Fruit fly (Drosophila melanogaster) whole organism, embryonic: ENCODE measurements around the gene Arp6.

Experiments used
- Awh ChIP-seq: fragments of 200-800 bp; sonication (Bioruptor generic); IDR thresholded peaks from 2 replicates; pipeline ENCODE4, ENCODE4 v1.3.6; 2022; ENCODE audit warnings: missing biosample characterization, missing genetic modification characterization
- CG10321 ChIP-seq: fragments of 200-800 bp; sonication (Bioruptor generic); IDR thresholded peaks from 2 replicates; pipeline ENCODE4 v1.3.6; 2022; ENCODE audit warnings: missing biosample characterization, missing genetic modification characterization
- CG12769 ChIP-seq: fragments of 200-800 bp; sonication (Bioruptor generic); optimal IDR thresholded peaks from 2 replicates; lab custom pipeline; 2019; ENCODE audit warnings: missing biosample characterization, mild to moderate bottlenecking, missing genetic modification characterization, moderate library complexity
- CG13424 ChIP-seq: fragments of 200-800 bp; sonication (Bioruptor generic); optimal IDR thresholded peaks from 2 replicates; lab custom pipeline; 2019; ENCODE audit warnings: missing biosample characterization, mild to moderate bottlenecking, missing genetic modification characterization, moderate library complexity
- CG1792 ChIP-seq: fragments of 200-800 bp; sonication (Bioruptor generic); optimal IDR thresholded peaks from 2 replicates; lab custom pipeline; 2016; ENCODE audit warnings: missing biosample characterization, missing genetic modification characterization
- CG18262 ChIP-seq: fragments of 200-800 bp; optimal IDR thresholded peaks from 3 replicates; lab custom pipeline; 2019; ENCODE audit warnings: missing biosample characterization, mild to moderate bottlenecking, missing genetic modification characterization, moderate library complexity
- CG2889 ChIP-seq: fragments of 200-800 bp; sonication (Bioruptor generic); IDR thresholded peaks from 3 replicates; pipeline ENCODE4 v1.3.6; 2022; ENCODE audit warnings: missing biosample characterization, missing genetic modification characterization
- CG3163 ChIP-seq: fragments of 200-800 bp; sonication (Bioruptor generic); optimal IDR thresholded peaks from 3 replicates; lab custom pipeline; 2016; ENCODE audit warnings: missing biosample characterization, missing genetic modification characterization
- CG34224 ChIP-seq: fragments of 200-800 bp; sonication (Bioruptor generic); IDR thresholded peaks from 3 replicates; pipeline ENCODE4 v1.3.6; 2022; ENCODE audit warnings: missing biosample characterization, missing genetic modification characterization; ENCODE audit not compliant: partially characterized antibody
- CG4424 ChIP-seq: fragments of 200-800 bp; sonication (Bioruptor generic); optimal IDR thresholded peaks from 3 replicates; lab custom pipeline; 2016; ENCODE audit warnings: missing biosample characterization, missing genetic modification characterization
- CG4617 ChIP-seq: fragments of 200-800 bp; sonication (Bioruptor generic); optimal IDR thresholded peaks from 3 replicates; lab custom pipeline; 2016; ENCODE audit warnings: missing biosample characterization, missing genetic modification characterization, borderline replicate concordance
- CG4707 ChIP-seq: fragments of 200-800 bp; sonication (Bioruptor generic); optimal IDR thresholded peaks from 2 replicates; lab custom pipeline; 2018; ENCODE audit warnings: missing biosample characterization, mild to moderate bottlenecking, missing genetic modification characterization, moderate library complexity
- CG4854 ChIP-seq: fragments of 200-800 bp; sonication (Bioruptor generic); optimal IDR thresholded peaks from 2 replicates; lab custom pipeline; 2016; ENCODE audit warnings: missing biosample characterization, missing genetic modification characterization, inconsistent platforms
- CG5180 ChIP-seq: fragments of 200-800 bp; sonication (Bioruptor generic); optimal IDR thresholded peaks from 3 replicates; lab custom pipeline; 2017; ENCODE audit warnings: missing biosample characterization, missing genetic modification characterization, mild to moderate bottlenecking, moderate library complexity, missing genetic modification reagents
- CG5953 ChIP-seq: fragments of 200-800 bp; sonication (Bioruptor generic); IDR thresholded peaks from 2 replicates; pipeline ENCODE4 v1.3.6; 2022; ENCODE audit warnings: missing biosample characterization, missing genetic modification characterization
- CG6654 ChIP-seq: fragments of 200-800 bp; sonication (Bioruptor generic); optimal IDR thresholded peaks from 2 replicates; lab custom pipeline; 2017; ENCODE audit warnings: missing biosample characterization, mild to moderate bottlenecking, missing genetic modification characterization
- CG7786 ChIP-seq: fragments of 200-800 bp; sonication (Bioruptor generic); optimal IDR thresholded peaks from 2 replicates; lab custom pipeline; 2016; ENCODE audit warnings: missing biosample characterization, missing genetic modification characterization
- CG7987 ChIP-seq: fragments of 200-800 bp; sonication (Bioruptor generic); optimal IDR thresholded peaks from 2 replicates; lab custom pipeline; 2018; ENCODE audit warnings: missing biosample characterization, mild to moderate bottlenecking, missing genetic modification characterization, moderate library complexity
- CG8388 ChIP-seq: fragments of 200-800 bp; sonication (Bioruptor generic); optimal IDR thresholded peaks from 2 replicates; lab custom pipeline; 2019; ENCODE audit warnings: missing biosample characterization, mild to moderate bottlenecking, missing genetic modification characterization, moderate library complexity
- D ChIP-seq, 2 experiments: fragments of 200-800 bp in 1 of 2; fragments of >200 bp in 1 of 2; sonication (Bioruptor generic) in 1 of 2; optimal IDR thresholded peaks; 2 replicates in 1 of 2; 3 replicates in 1 of 2; lab custom pipeline; 2017; ENCODE audit warnings: mild to moderate bottlenecking in 1 of 2, missing biosample characterization in 1 of 2, missing genetic modification characterization in 1 of 2, missing genetic modification reagents in 1 of 2
- Gsc ChIP-seq: fragments of 200-800 bp; sonication (Bioruptor generic); IDR thresholded peaks from 2 replicates; pipeline ENCODE4 v1.3.6; 2022; ENCODE audit warnings: missing biosample characterization, missing genetic modification characterization
- Gug ChIP-seq: fragments of 200-800 bp; sonication (Bioruptor generic); IDR thresholded peaks from 4 replicates; pipeline ENCODE4 v1.3.6; 2022; ENCODE audit warnings: missing biosample characterization, missing genetic modification characterization
- H15 ChIP-seq: fragments of 200-800 bp; sonication (Bioruptor generic); IDR thresholded peaks from 3 replicates; pipeline ENCODE4 v1.3.6; 2022; ENCODE audit warnings: missing biosample characterization, missing genetic modification characterization
- H2.0 ChIP-seq: fragments of 200-800 bp; sonication (Bioruptor generic); IDR thresholded peaks from 2 replicates; pipeline ENCODE4 v1.3.6; 2022; ENCODE audit warnings: missing biosample characterization, missing genetic modification characterization
- HLH54F ChIP-seq: fragments of 200-800 bp; sonication (Bioruptor generic); optimal IDR thresholded peaks from 3 replicates; lab custom pipeline; 2016; ENCODE audit warnings: missing biosample characterization, missing genetic modification characterization
- Hand ChIP-seq: fragments of 200-800 bp; sonication (Bioruptor generic); optimal IDR thresholded peaks from 2 replicates; lab custom pipeline; 2017; ENCODE audit warnings: mild to moderate bottlenecking, missing biosample characterization, missing genetic modification reagents, missing genetic modification characterization
- Hey ChIP-seq: fragments of 200-800 bp; sonication (Bioruptor generic); optimal IDR thresholded peaks from 3 replicates; lab custom pipeline; 2018; ENCODE audit warnings: missing biosample characterization, mild to moderate bottlenecking, missing genetic modification characterization
- HmgZ ChIP-seq: fragments of 200-800 bp; sonication (Bioruptor generic); optimal IDR thresholded peaks from 2 replicates; lab custom pipeline; 2018; ENCODE audit warnings: missing biosample characterization, mild to moderate bottlenecking, missing genetic modification characterization
- Max ChIP-seq: fragments of 200-800 bp; sonication (Bioruptor generic); optimal IDR thresholded peaks from 2 replicates; lab custom pipeline; 2016; ENCODE audit warnings: missing biosample characterization, mild to moderate bottlenecking, missing genetic modification characterization
- Med ChIP-seq: fragments of 200-800 bp; sonication (Bioruptor generic); peaks from one replicate; lab custom pipeline; 2016; ENCODE audit warnings: missing biosample characterization, missing genetic modification characterization, mild to moderate bottlenecking, inconsistent platforms, moderate library complexity
- Neu2 ChIP-seq: fragments of 200-800 bp; sonication (Bioruptor generic); optimal IDR thresholded peaks from 3 replicates; lab custom pipeline; 2016; ENCODE audit warnings: missing biosample characterization, missing genetic modification characterization, borderline replicate concordance
- YL-1 ChIP-seq: fragments of 200-800 bp; sonication (Bioruptor generic); optimal IDR thresholded peaks from 3 replicates; lab custom pipeline; 2017; ENCODE audit warnings: missing biosample characterization, mild to moderate bottlenecking, missing genetic modification characterization
- amos ChIP-seq: fragments of 200-800 bp; sonication (Bioruptor generic); IDR thresholded peaks from 2 replicates; pipeline ENCODE4 v1.3.6; 2022; ENCODE audit warnings: missing biosample characterization, missing genetic modification characterization; ENCODE audit not compliant: partially characterized antibody
- ci ChIP-seq: fragments of 200-800 bp; sonication (Bioruptor generic); IDR thresholded peaks from 3 replicates; pipeline ENCODE4 v1.3.6; 2022; ENCODE audit warnings: missing biosample characterization, missing genetic modification characterization
- dm ChIP-seq: fragments of 200-800 bp; sonication (Bioruptor generic); optimal IDR thresholded peaks from 3 replicates; lab custom pipeline; 2016; ENCODE audit warnings: missing biosample characterization, missing genetic modification characterization
- emc ChIP-seq: fragments of 200-800 bp; sonication (Bioruptor generic); optimal IDR thresholded peaks from 2 replicates; lab custom pipeline; 2016; ENCODE audit warnings: missing biosample characterization, missing genetic modification characterization
- en ChIP-seq: fragments of 200-800 bp; sonication (Bioruptor generic); optimal IDR thresholded peaks from 2 replicates; lab custom pipeline; 2016; ENCODE audit warnings: missing biosample characterization, missing genetic modification characterization
- fru ChIP-seq: fragments of >200 bp; optimal IDR thresholded peaks from 2 replicates; lab custom pipeline; 2017
- gfzf ChIP-seq: fragments of 200-800 bp; sonication (Bioruptor generic); optimal IDR thresholded peaks from 2 replicates; lab custom pipeline; 2016; ENCODE audit warnings: missing biosample characterization, mild to moderate bottlenecking, missing genetic modification characterization, moderate library complexity
- ham ChIP-seq: fragments of 200-800 bp; sonication (Bioruptor generic); IDR thresholded peaks from 2 replicates; pipeline ENCODE4 v1.3.6; 2022; ENCODE audit warnings: missing biosample characterization, missing genetic modification characterization
- insv ChIP-seq, 2 experiments: fragments of 200-800 bp; sonication (Bioruptor generic); optimal IDR thresholded peaks; 3 replicates each; lab custom pipeline; 2016 to 2018; ENCODE audit warnings: missing biosample characterization in 2 of 2, missing genetic modification characterization in 2 of 2
- p53 ChIP-seq: fragments of 200-800 bp; sonication (Bioruptor generic); optimal IDR thresholded peaks from 2 replicates; lab custom pipeline; 2016; ENCODE audit warnings: missing biosample characterization, missing genetic modification characterization
- pan ChIP-seq, 4 experiments: fragments of >200 bp in 3 of 4; fragments of 200-800 bp in 1 of 4; sonication (Bioruptor generic) in 1 of 4; optimal IDR thresholded peaks in 3 of 4; IDR thresholded peaks in 1 of 4; 2 replicates each; pipeline versions ENCODE4 v1.3.6 to Lab custom; 2017 to 2022; ENCODE audit warnings: missing biosample characterization in 2 of 4, missing genetic modification characterization in 2 of 4, mixed read lengths in 1 of 4
- pzg ChIP-seq: fragments of 200-800 bp; sonication (Bioruptor generic); optimal IDR thresholded peaks from 3 replicates; lab custom pipeline; 2018; ENCODE audit warnings: missing biosample characterization, mild to moderate bottlenecking, missing genetic modification characterization, moderate library complexity
- slp2 ChIP-seq: fragments of 200-800 bp; sonication (Bioruptor generic); optimal IDR thresholded peaks from 2 replicates; lab custom pipeline; 2016; ENCODE audit warnings: missing biosample characterization, missing genetic modification characterization
- tin ChIP-seq: fragments of 200-800 bp; sonication (Bioruptor generic); optimal IDR thresholded peaks from 3 replicates; lab custom pipeline; 2016; ENCODE audit warnings: missing biosample characterization, missing genetic modification characterization
- tup ChIP-seq: fragments of 200-800 bp; sonication (Bioruptor generic); optimal IDR thresholded peaks from 2 replicates; lab custom pipeline; 2016; ENCODE audit warnings: missing biosample characterization, mild to moderate bottlenecking, missing genetic modification characterization, moderate library complexity
- usp ChIP-seq: fragments of >200 bp; optimal IDR thresholded peaks from 2 replicates; lab custom pipeline; 2017; ENCODE audit warnings: missing biosample characterization, missing genetic modification characterization
- zf30C ChIP-seq: fragments of 200-800 bp; sonication (Bioruptor generic); optimal IDR thresholded peaks from 3 replicates; lab custom pipeline; 2018; ENCODE audit warnings: missing biosample characterization, mild to moderate bottlenecking, missing genetic modification characterization

The Arp6 gene

DNA sequence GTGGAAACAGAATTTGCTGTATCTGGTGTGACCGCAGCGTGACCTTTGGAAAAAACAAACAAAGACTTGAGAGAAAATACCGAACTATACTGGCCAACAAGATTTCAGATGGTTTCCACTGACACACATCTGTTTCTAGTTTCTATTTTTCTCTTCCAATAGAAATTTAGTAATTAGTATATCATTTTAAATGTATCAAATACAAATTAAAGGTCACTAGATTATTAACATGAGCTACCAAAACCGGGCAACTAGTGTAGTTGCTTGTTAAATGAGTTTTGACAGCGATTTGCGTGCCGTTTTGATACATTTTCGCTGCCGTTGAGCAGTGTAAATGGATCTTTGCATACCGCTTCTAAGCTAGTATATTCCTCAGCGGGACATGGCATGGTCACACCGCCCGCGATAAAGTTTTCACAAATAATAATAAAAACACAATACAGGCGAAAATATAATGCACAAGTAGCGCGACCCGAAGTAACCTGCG is 33.2 kb downstream of the Arp6 start, which contains the start of the genes Pis and Hap40 (continued):
- TF ChIP-seq CG7786: peak; percentile 56
- TF ChIP-seq Med (GFP tag; lab: Kevin White, UChicago): peak; percentile 87
- peak; percentile 0 for TF ChIP-seq zf30C (GFP tag; lab: Kevin White, UChicago)
- no peak for TF ChIP-seq CG10321 (GFP tag; lab: Robert Waterston, UW)
- no peak for TF ChIP-seq D (optimal IDR thresholded peaks at IDR 0.05; lab: Kevin White, UChicago)
- TF ChIP-seq D (GFP tag; optimal IDR thresholded peaks at IDR 0.05; lab: Kevin White, UChicago): peak; percentile 29
- no peak for TF ChIP-seq amos (GFP tag; lab: Robert Waterston, UW)
- no peak for TF ChIP-seq CG7987 (GFP tag; lab: Kevin White, UChicago)
- TF ChIP-seq CG4617: peak; percentile 77
- TF ChIP-seq CG3163 (GFP tag; lab: Kevin White, UChicago): no peak
- no peak for TF ChIP-seq Awh (GFP tag; lab: Robert Waterston, UW)
- TF ChIP-seq CG5953 (GFP tag; lab: Robert Waterston, UW): no peak
- peak; percentile 62 for TF ChIP-seq pzg (GFP tag; lab: Kevin White, UChicago)
- 0 out of 3 replicates have a peak, but pooled peaks have one; percentile 31 for TF ChIP-seq H15
- TF ChIP-seq CG6654 (GFP tag; lab: Kevin White, UChicago): no peak
- no peak for TF ChIP-seq Hey (tag; lab: Kevin White, UChicago)
- no peak for TF ChIP-seq pan (optimal IDR thresholded peaks at IDR 0.05; lab: Kevin White, UChicago)
- peak in 1 of 2 experiments; percentile 53 for TF ChIP-seq pan (GFP tag; optimal IDR thresholded peaks at IDR 0.05 in 1 of 2, IDR thresholded peaks at IDR 0.05 in 1 of 2)
- TF ChIP-seq CG4707: no peak
- TF ChIP-seq p53 (GFP tag; lab: Kevin White, UChicago): no peak
- TF ChIP-seq dm: no peak
- TF ChIP-seq ham (GFP tag; lab: Robert Waterston, UW): no peak
- no peak for TF ChIP-seq CG1792 (GFP tag; lab: Kevin White, UChicago)
- TF ChIP-seq fru: no peak
- peak; percentile 73; the same call in 2 of the 3 replicates for TF ChIP-seq CG2889 (GFP tag; lab: Robert Waterston, UW)
- no peak for TF ChIP-seq tup (GFP tag; lab: Kevin White, UChicago)
- TF ChIP-seq H2.0 (GFP tag; lab: Robert Waterston, UW): peak; percentile 26; the same call in 1 of the 2 replicates
- no peak for TF ChIP-seq Neu2 (GFP tag; lab: Kevin White, UChicago)
- TF ChIP-seq en (GFP tag; lab: Kevin White, UChicago): no peak
- TF ChIP-seq ci: 0 out of 3 replicates have a peak, but pooled peaks have one; percentile 32
- peak; percentile 36 for TF ChIP-seq YL-1 (GFP tag; lab: Kevin White, UChicago)
- TF ChIP-seq CG5180 (GFP tag; lab: Kevin White, UChicago): no peak
- no peak for TF ChIP-seq emc (GFP tag; lab: Kevin White, UChicago)
- peak; percentile 82 for TF ChIP-seq CG13424
- no peak for TF ChIP-seq CG4854
- peak; percentile 56 for TF ChIP-seq CG8388 (GFP tag; lab: Kevin White, UChicago)
- peak; percentile 61 for TF ChIP-seq CG12769 (tag; lab: Kevin White, UChicago)
- TF ChIP-seq Gsc: 0 out of 2 replicates have a peak, but pooled peaks have one; percentile 26
- peak; percentile 71 for TF ChIP-seq CG18262 (tag; lab: Kevin White, UChicago)
- peak; percentile 70 for TF ChIP-seq tin
- peak; percentile 69 for TF ChIP-seq HmgZ
- no peak for TF ChIP-seq Hand
- no peak for TF ChIP-seq usp (GFP tag; lab: Kevin White, UChicago)
- TF ChIP-seq CG34224 (GFP tag; lab: Robert Waterston, UW): no peak
- TF ChIP-seq slp2 (GFP tag; lab: Kevin White, UChicago): peak; percentile 25
- TF ChIP-seq Gug: peak; percentile 83
- peak in 1 of 2 experiments; percentile 49 for TF ChIP-seq insv (GFP tag; optimal IDR thresholded peaks at IDR 0.05; lab: Kevin White, UChicago)
- TF ChIP-seq HLH54F (GFP tag; lab: Kevin White, UChicago): peak; percentile 65
- peak; percentile 56 for TF ChIP-seq CG4424
- TF ChIP-seq Max: peak; percentile 63
- peak; percentile 76 for TF ChIP-seq gfzf (GFP tag; lab: Kevin White, UChicago)
